Fruit fly (Drosophila melanogaster) whole organism, prepupa: ENCODE measurements around the gene CG13041.

Experiments
- Blimp-1 ChIP-seq: fragments of 200-800 bp; sonication (Bioruptor generic); optimal IDR thresholded peaks from 3 replicates; lab custom pipeline; 2017; ENCODE audit warnings: missing biosample characterization, missing genetic modification characterization, mild to moderate bottlenecking, moderate library complexity, missing genetic modification reagents
- CG15336 ChIP-seq: fragments of 200-800 bp; sonication (Bioruptor generic); IDR thresholded peaks from 2 replicates; pipeline ENCODE4 v1.3.6; 2022; ENCODE audit warnings: missing biosample characterization, missing genetic modification characterization
- CG16779 ChIP-seq: fragments of 200-800 bp; sonication (Bioruptor generic); optimal IDR thresholded peaks from 3 replicates; lab custom pipeline; 2017; ENCODE audit warnings: missing biosample characterization, mild to moderate bottlenecking, missing genetic modification characterization
- CG32006 ChIP-seq: fragments of 200-800 bp; sonication (Bioruptor generic); optimal IDR thresholded peaks from 3 replicates; lab custom pipeline; 2017; ENCODE audit warnings: missing biosample characterization, mild to moderate bottlenecking, missing genetic modification characterization
- CG34406 ChIP-seq: fragments of 200-800 bp; sonication (Bioruptor generic); optimal IDR thresholded peaks from 3 replicates; lab custom pipeline; 2016; ENCODE audit warnings: missing biosample characterization, missing genetic modification characterization
- CG6792 ChIP-seq: fragments of 200-800 bp; sonication (Bioruptor generic); optimal IDR thresholded peaks from 3 replicates; lab custom pipeline; 2016; ENCODE audit warnings: missing biosample characterization, missing genetic modification characterization
- CG6808 ChIP-seq: fragments of 200-800 bp; sonication (Bioruptor generic); optimal IDR thresholded peaks from 3 replicates; lab custom pipeline; 2017; ENCODE audit warnings: missing biosample characterization, missing genetic modification characterization, mild to moderate bottlenecking, moderate library complexity, missing genetic modification reagents
- CG6854 ChIP-seq: fragments of 200-800 bp; sonication (Bioruptor generic); optimal IDR thresholded peaks from 2 replicates; lab custom pipeline; 2017; ENCODE audit warnings: missing biosample characterization, mild to moderate bottlenecking, missing genetic modification characterization
- CG7368 ChIP-seq: fragments of 200-800 bp; sonication (Bioruptor generic); optimal IDR thresholded peaks from 3 replicates; lab custom pipeline; 2016; ENCODE audit warnings: missing biosample characterization, missing genetic modification characterization
- CG8119 ChIP-seq: fragments of 200-800 bp; sonication (Bioruptor generic); IDR thresholded peaks from 3 replicates; pipeline ENCODE4 v1.3.6; 2022; ENCODE audit warnings: missing biosample characterization, missing genetic modification characterization
- CG8319 ChIP-seq: fragments of 200-800 bp; sonication (Bioruptor generic); optimal IDR thresholded peaks from 3 replicates; lab custom pipeline; 2016; ENCODE audit warnings: missing biosample characterization, missing genetic modification characterization
- CG8632 ChIP-seq: fragments of 200-800 bp; sonication (Bioruptor generic); optimal IDR thresholded peaks from 3 replicates; lab custom pipeline; 2016; ENCODE audit warnings: missing biosample characterization, missing genetic modification characterization
- Eip78C ChIP-seq: fragments of 200-800 bp; sonication (Bioruptor generic); peaks from one replicate; lab custom pipeline; 2016; ENCODE audit warnings: missing biosample characterization, missing genetic modification characterization
- Ets21C ChIP-seq: fragments of 200-800 bp; sonication (Bioruptor generic); optimal IDR thresholded peaks from 3 replicates; lab custom pipeline; 2016; ENCODE audit warnings: missing biosample characterization, missing genetic modification characterization
- Ets96B ChIP-seq: fragments of 200-800 bp; optimal IDR thresholded peaks from 2 replicates; lab custom pipeline; 2019; ENCODE audit warnings: missing biosample characterization, mild to moderate bottlenecking, missing genetic modification characterization, moderate library complexity
- Gug ChIP-seq: fragments of 200-800 bp; sonication (Bioruptor generic); IDR thresholded peaks from 2 replicates; pipeline ENCODE4 v1.3.6; 2022; ENCODE audit warnings: missing biosample characterization, missing genetic modification characterization
- Hr39 ChIP-seq: fragments of 200-800 bp; sonication (Bioruptor generic); optimal IDR thresholded peaks from 2 replicates; lab custom pipeline; 2016; ENCODE audit warnings: missing biosample characterization, missing genetic modification characterization
- Hr4 ChIP-seq: fragments of 200-800 bp; sonication (Bioruptor generic); optimal IDR thresholded peaks from 3 replicates; lab custom pipeline; 2016; ENCODE audit warnings: missing biosample characterization, missing genetic modification characterization
- Lpt ChIP-seq: fragments of 200-800 bp; sonication (Bioruptor generic); optimal IDR thresholded peaks from 3 replicates; lab custom pipeline; 2016; ENCODE audit warnings: missing biosample characterization, missing genetic modification characterization
- Met ChIP-seq: fragments of 200-800 bp; sonication (Bioruptor generic); optimal IDR thresholded peaks from 3 replicates; lab custom pipeline; 2016; ENCODE audit warnings: missing biosample characterization, missing genetic modification characterization
- Sox102F ChIP-seq: fragments of 200-800 bp; sonication (Bioruptor generic); optimal IDR thresholded peaks from 2 replicates; lab custom pipeline; 2016; ENCODE audit warnings: missing biosample characterization, mild to moderate bottlenecking, missing genetic modification characterization
- Sox14 ChIP-seq: fragments of 200-800 bp; sonication (Bioruptor generic); optimal IDR thresholded peaks from 3 replicates; lab custom pipeline; 2016; ENCODE audit warnings: missing biosample characterization, missing genetic modification characterization
- Sox15 ChIP-seq: fragments of 200-800 bp; sonication (Bioruptor generic); optimal IDR thresholded peaks from 3 replicates; lab custom pipeline; 2016; ENCODE audit warnings: missing biosample characterization, missing genetic modification characterization
- acj6 ChIP-seq: fragments of 200-800 bp; sonication (Bioruptor generic); optimal IDR thresholded peaks from 3 replicates; lab custom pipeline; 2016; ENCODE audit warnings: missing biosample characterization, missing genetic modification characterization
- cyc ChIP-seq: fragments of 200-800 bp; sonication (Bioruptor generic); optimal IDR thresholded peaks from 3 replicates; lab custom pipeline; 2016; ENCODE audit warnings: missing biosample characterization, missing genetic modification characterization
- dsx ChIP-seq: fragments of 200-800 bp; optimal IDR thresholded peaks from 3 replicates; lab custom pipeline; 2019; ENCODE audit warnings: missing biosample characterization, mild to moderate bottlenecking, missing genetic modification characterization, moderate library complexity; ENCODE audit not compliant: poor library complexity, severe bottlenecking
- eg ChIP-seq: fragments of 200-800 bp; sonication (Bioruptor generic); IDR thresholded peaks from 3 replicates; pipeline ENCODE4 v1.3.6; 2022; ENCODE audit warnings: missing biosample characterization, missing genetic modification characterization
- fd59A ChIP-seq: fragments of 200-800 bp; sonication (Bioruptor generic); optimal IDR thresholded peaks from 2 replicates; lab custom pipeline; 2017; ENCODE audit warnings: missing biosample characterization, mild to moderate bottlenecking, missing genetic modification characterization, missing genetic modification reagents
- fkh ChIP-seq: fragments of 200-800 bp; sonication (Bioruptor generic); optimal IDR thresholded peaks from 3 replicates; lab custom pipeline; 2017; ENCODE audit warnings: missing biosample characterization, mild to moderate bottlenecking, missing genetic modification characterization, moderate library complexity
- svp ChIP-seq: fragments of 200-800 bp; sonication (Bioruptor generic); peaks from one replicate; lab custom pipeline; 2016; ENCODE audit warnings: missing biosample characterization, missing genetic modification characterization
- topi ChIP-seq: fragments of 200-800 bp; sonication (Bioruptor generic); optimal IDR thresholded peaks from 3 replicates; lab custom pipeline; 2016; ENCODE audit warnings: missing biosample characterization, missing genetic modification characterization

The CG13041 gene

dm6 chr3L:16338703-16339102 is 19.4 kb upstream of the CG13041 start, which contains the start of gene CG4998:
Gene CG4998, plus strand, starts transcription at chr3L:16339003.
- no peak for TF ChIP-seq CG7368 (GFP tag; lab: Kevin White, UChicago)
- TF ChIP-seq Blimp-1 (GFP tag; lab: Kevin White, UChicago): peak; percentile 75

dm6 chr3L:16337739-16338138 is 18.4 kb upstream of the CG13041 start:
- TF ChIP-seq Hr4 (no peak), Sox15 (GFP tag; lab: Kevin White, UChicago) (no peak), CG15336 (GFP tag; lab: Robert Waterston, UW) (no peak), CG8119 (GFP tag; lab: Robert Waterston, UW) (no peak), CG32006 (GFP tag; lab: Kevin White, UChicago) (no peak), Ets21C (GFP tag; lab: Kevin White, UChicago) (no peak), Met (no peak), Hr39 (no peak), topi (GFP tag; lab: Kevin White, UChicago) (no peak), svp (GFP tag; lab: Kevin White, UChicago) (no peak), cyc (GFP tag; lab: Kevin White, UChicago) (no peak), Lpt (GFP tag; lab: Kevin White, UChicago) (no peak), CG8632 (GFP tag; lab: Kevin White, UChicago) (no peak)

dm6 chr3L:16334876-16335275 is 15.6 kb upstream of the CG13041 start:
- 0 out of 3 replicates have a peak, but pooled peaks have one; percentile 32 for TF ChIP-seq eg (GFP tag; lab: Robert Waterston, UW)
- no peak for TF ChIP-seq dsx
- no peak for TF ChIP-seq Met
- no peak for TF ChIP-seq Lpt (GFP tag; lab: Kevin White, UChicago)
- no peak for TF ChIP-seq Sox14 (GFP tag; lab: Kevin White, UChicago)
- TF ChIP-seq CG16779: no peak
- TF ChIP-seq CG8319 (GFP tag; lab: Kevin White, UChicago): no peak
- peak; percentile 41 for TF ChIP-seq Eip78C (GFP tag; lab: Kevin White, UChicago)
- no peak for TF ChIP-seq acj6 (GFP tag; lab: Kevin White, UChicago)
- no peak for TF ChIP-seq CG6792 (GFP tag; lab: Kevin White, UChicago)

- TF ChIP-seq Lpt (GFP tag; lab: Kevin White, UChicago) (no peak), CG6808 (GFP tag; lab: Kevin White, UChicago) (no peak), CG34406 (GFP tag; lab: Kevin White, UChicago) (no peak)
- TF ChIP-seq, all 60 proteins: peak for 0
Measured at dm6 chr3L:16333013-16333412, 13.7 kb upstream of the CG13041 start, which contains the start of gene CG13056. Gene CG13056, plus strand, starts transcription at chr3L:16333313.

dm6 chr3L:16331633-16332032 is 12.3 kb upstream of the CG13041 start, which contains the start of gene retinin:
Gene retinin, plus strand, starts transcription at chr3L:16331933.
- TF ChIP-seq Ets96B (tag; lab: Kevin White, UChicago) (no peak), Blimp-1 (GFP tag; lab: Kevin White, UChicago) (no peak)

- TF ChIP-seq CG6792 (GFP tag; lab: Kevin White, UChicago) (no peak), CG6808 (GFP tag; lab: Kevin White, UChicago) (no peak), fd59A (GFP tag; lab: Kevin White, UChicago) (no peak), cyc (GFP tag; lab: Kevin White, UChicago) (no peak), CG8632 (GFP tag; lab: Kevin White, UChicago) (no peak), Gug (no peak), fkh (GFP tag; lab: Kevin White, UChicago) (no peak), CG6854 (GFP tag; lab: Kevin White, UChicago) (no peak), Sox14 (GFP tag; lab: Kevin White, UChicago) (no peak), Sox102F (GFP tag; lab: Kevin White, UChicago) (no peak), CG34406 (GFP tag; lab: Kevin White, UChicago) (no peak)
- TF ChIP-seq, all 60 proteins: peak for 0
Measured at dm6 chr3L:16330740-16331139, 11.4 kb upstream of the CG13041 start, which contains the start of gene CG33060. Gene CG33060, plus strand, starts transcription at chr3L:16331040.
